Worm (Caenorhabditis elegans): ENCODE data around the gene Y116A8C.468.
"Not testable (repeated sequence)": the region's sequence is repeated elsewhere in the genome, so short reads cannot be mapped to it uniquely, and the experiment has no call there.

DNA sequence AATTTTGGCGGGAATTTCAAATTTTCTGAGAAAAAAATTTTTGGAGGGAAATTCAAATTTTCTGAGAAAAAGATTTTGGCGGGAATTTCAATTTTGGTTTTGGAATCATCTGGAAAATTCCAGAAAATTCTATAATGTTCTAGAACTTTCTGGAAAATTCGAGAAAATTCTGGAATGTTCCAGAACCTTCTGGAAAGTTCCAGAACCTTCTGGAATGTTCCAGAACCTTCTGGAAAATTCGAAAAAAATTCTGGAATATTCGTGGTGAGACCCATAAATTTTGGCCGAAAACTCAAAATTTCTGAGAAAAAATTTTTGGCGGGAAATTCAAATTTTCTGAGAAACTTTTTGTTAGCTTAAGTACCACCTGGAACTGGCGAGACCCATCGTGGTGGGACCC is 35.8 kb upstream of the Y116A8C.468 start:
- not testable (repeated sequence) for TF ChIP-seq tab-1 (GFP tag; IDR thresholded peaks at IDR 0.05); cog-1 (tag; optimal IDR thresholded peaks at IDR 0.05); ztf-23 (GFP tag; IDR thresholded peaks at IDR 0.05); ref-1 (GFP tag; conservative IDR thresholded peaks at IDR 0.05)
